Fruit fly (Drosophila melanogaster) Kc167 (cell line): ENCODE measurements around the gene Fuca.

Source experiments
- Sin3A ChIP-seq: fragments of >200 bp; optimal IDR thresholded peaks from 2 replicates; lab custom pipeline; 2018; ENCODE audit warnings: missing external identifiers
- h ChIP-seq: fragments of >200 bp; optimal IDR thresholded peaks from 3 replicates; lab custom pipeline; 2018; ENCODE audit warnings: missing external identifiers

- TF ChIP-seq h (lab: Kevin White, UChicago) (no peak), Sin3A (no peak)
These were observed 12.1 kb upstream of the Fuca start for dm6 chr3L:11534391-11535246.
